Fruit fly (Drosophila melanogaster) whole organism, embryonic: ENCODE results near the gene Set2.

Source experiments
- CG12659 ChIP-seq: fragments of 200-800 bp; sonication (Bioruptor generic); optimal IDR thresholded peaks from 3 replicates; lab custom pipeline; 2017; ENCODE audit warnings: mild to moderate bottlenecking, missing biosample characterization, missing genetic modification reagents, missing genetic modification characterization
- CG14441 ChIP-seq: fragments of 200-800 bp; sonication (Bioruptor generic); IDR thresholded peaks from 2 replicates; pipeline ENCODE4 v1.3.6; 2022; ENCODE audit warnings: missing biosample characterization, missing genetic modification characterization
- CG14667 ChIP-seq: fragments of 200-800 bp; sonication (Bioruptor generic); IDR thresholded peaks from 2 replicates; pipeline ENCODE4 v1.3.6; 2022; ENCODE audit warnings: missing biosample characterization, missing genetic modification characterization
- CG15011 ChIP-seq: fragments of 200-800 bp; sonication (Bioruptor generic); optimal IDR thresholded peaks from 3 replicates; lab custom pipeline; 2018; ENCODE audit warnings: missing biosample characterization, mild to moderate bottlenecking, missing genetic modification characterization
- CG1832 ChIP-seq: fragments of 200-800 bp; sonication (Bioruptor generic); optimal IDR thresholded peaks from 2 replicates; lab custom pipeline; 2017; ENCODE audit warnings: missing biosample characterization, mild to moderate bottlenecking, missing genetic modification characterization, inconsistent platforms
- CG30020 ChIP-seq: fragments of 200-800 bp; optimal IDR thresholded peaks from 2 replicates; lab custom pipeline; 2019; ENCODE audit warnings: missing biosample characterization, mild to moderate bottlenecking, missing genetic modification characterization, moderate library complexity
- CG30431 ChIP-seq: fragments of 200-800 bp; sonication (Bioruptor generic); optimal IDR thresholded peaks from 2 replicates; lab custom pipeline; 2017; ENCODE audit warnings: missing biosample characterization, missing genetic modification characterization
- CG31441 ChIP-seq: fragments of 200-800 bp; sonication (Bioruptor generic); IDR thresholded peaks from 2 replicates; pipeline ENCODE4 v1.3.6; 2022; ENCODE audit warnings: missing biosample characterization, missing genetic modification characterization
- CG34224 ChIP-seq: fragments of 200-800 bp; sonication (Bioruptor generic); IDR thresholded peaks from 3 replicates; pipeline ENCODE4 v1.3.6; 2022; ENCODE audit warnings: missing biosample characterization, missing genetic modification characterization; ENCODE audit not compliant: partially characterized antibody
- CG4360 ChIP-seq: fragments of 200-800 bp; sonication (Bioruptor generic); IDR thresholded peaks from 2 replicates; pipeline ENCODE4 v1.3.6; 2022; ENCODE audit warnings: missing biosample characterization, missing genetic modification characterization
- CG43689 ChIP-seq: fragments of 200-800 bp; sonication (Bioruptor generic); IDR thresholded peaks from 2 replicates; pipeline ENCODE4 v1.3.6; 2022; ENCODE audit warnings: missing biosample characterization, missing genetic modification characterization
- CG4424 ChIP-seq: fragments of 200-800 bp; sonication (Bioruptor generic); optimal IDR thresholded peaks from 3 replicates; lab custom pipeline; 2016; ENCODE audit warnings: missing biosample characterization, missing genetic modification characterization
- CG6683 ChIP-seq: fragments of 200-800 bp; sonication (Bioruptor generic); optimal IDR thresholded peaks from 2 replicates; lab custom pipeline; 2017; ENCODE audit warnings: missing biosample characterization, mild to moderate bottlenecking, missing genetic modification characterization, missing genetic modification reagents
- CG6689 ChIP-seq: fragments of 200-800 bp; sonication (Bioruptor generic); IDR thresholded peaks from 2 replicates; pipeline ENCODE4 v1.3.6; 2022; ENCODE audit warnings: missing biosample characterization, missing genetic modification characterization
- CG8281 ChIP-seq: fragments of 200-800 bp; sonication (Bioruptor generic); optimal IDR thresholded peaks from 2 replicates; lab custom pipeline; 2018; ENCODE audit warnings: missing biosample characterization, mild to moderate bottlenecking, missing genetic modification characterization, moderate library complexity
- CG8478 ChIP-seq: fragments of >200 bp; optimal IDR thresholded peaks from 2 replicates; lab custom pipeline; 2018
- CG9876 ChIP-seq: fragments of 200-800 bp; sonication (Bioruptor generic); optimal IDR thresholded peaks from 2 replicates; lab custom pipeline; 2016; ENCODE audit warnings: missing biosample characterization, missing genetic modification characterization
- HLHmδ ChIP-seq: fragments of 200-800 bp; sonication (Bioruptor generic); optimal IDR thresholded peaks from 2 replicates; lab custom pipeline; 2018; ENCODE audit warnings: missing biosample characterization, mild to moderate bottlenecking, missing genetic modification characterization, moderate library complexity
- Kr ChIP-seq: fragments of 200-800 bp; sonication (Bioruptor generic); optimal IDR thresholded peaks from 2 replicates; lab custom pipeline; 2017; ENCODE audit warnings: missing biosample characterization, mild to moderate bottlenecking, missing genetic modification characterization
- MESR4 ChIP-seq: fragments of 200-800 bp; sonication (Bioruptor generic); optimal IDR thresholded peaks from 2 replicates; lab custom pipeline; 2018; ENCODE audit warnings: missing biosample characterization, mild to moderate bottlenecking, missing genetic modification characterization, moderate library complexity
- Med ChIP-seq: fragments of 200-800 bp; sonication (Bioruptor generic); peaks from one replicate; lab custom pipeline; 2016; ENCODE audit warnings: missing biosample characterization, missing genetic modification characterization, mild to moderate bottlenecking, inconsistent platforms, moderate library complexity
- Mes4 ChIP-seq: fragments of 200-800 bp; sonication (Bioruptor generic); optimal IDR thresholded peaks from 2 replicates; lab custom pipeline; 2016; ENCODE audit warnings: missing biosample characterization, missing genetic modification characterization
- Myb ChIP-seq: fragments of 200-800 bp; sonication (Bioruptor generic); optimal IDR thresholded peaks from 2 replicates; lab custom pipeline; 2016; ENCODE audit warnings: missing biosample characterization, missing genetic modification characterization
- Nf-YA ChIP-seq: fragments of 200-800 bp; sonication (Bioruptor generic); IDR thresholded peaks from 2 replicates; pipeline ENCODE4 v1.3.6; 2022; ENCODE audit warnings: missing biosample characterization, missing genetic modification characterization
- Opbp ChIP-seq: fragments of 200-800 bp; sonication (Bioruptor generic); IDR thresholded peaks from 3 replicates; pipeline ENCODE4 v1.3.6; 2022; ENCODE audit warnings: missing biosample characterization, missing genetic modification characterization; ENCODE audit not compliant: partially characterized antibody
- Pdp1 ChIP-seq, 2 experiments: fragments of 200-800 bp; sonication (Bioruptor generic); optimal IDR thresholded peaks; 3 replicates each; lab custom pipeline; 2016; ENCODE audit warnings: missing biosample characterization in 2 of 2, missing genetic modification characterization in 2 of 2, mild to moderate bottlenecking in 1 of 2, moderate library complexity in 1 of 2
- Poxn ChIP-seq: fragments of 200-800 bp; sonication (Bioruptor generic); IDR thresholded peaks from 2 replicates; pipeline ENCODE4 v1.3.6; 2022; ENCODE audit warnings: missing biosample characterization, missing genetic modification characterization
- Ptx1 ChIP-seq: fragments of 200-800 bp; sonication (Bioruptor generic); IDR thresholded peaks from 2 replicates; pipeline ENCODE4 v1.3.6; 2022; ENCODE audit warnings: missing biosample characterization, missing genetic modification characterization
- bcd ChIP-seq: fragments of 200-800 bp; sonication (Bioruptor generic); optimal IDR thresholded peaks from 2 replicates; lab custom pipeline; 2017; ENCODE audit warnings: missing biosample characterization, mild to moderate bottlenecking, missing genetic modification characterization
- cg ChIP-seq: fragments of 200-800 bp; sonication (Bioruptor generic); optimal IDR thresholded peaks from 3 replicates; lab custom pipeline; 2019; ENCODE audit warnings: missing biosample characterization, mild to moderate bottlenecking, missing genetic modification characterization, moderate library complexity
- corto ChIP-seq: fragments of 200-800 bp; sonication (Bioruptor generic); optimal IDR thresholded peaks from 2 replicates; lab custom pipeline; 2016; ENCODE audit warnings: missing biosample characterization, mild to moderate bottlenecking, missing genetic modification characterization, moderate library complexity
- eyg ChIP-seq: fragments of 200-800 bp; sonication (Bioruptor generic); optimal IDR thresholded peaks from 3 replicates; lab custom pipeline; 2016; ENCODE audit warnings: missing biosample characterization, missing genetic modification characterization
- fd96Cb ChIP-seq: fragments of 200-800 bp; sonication (Bioruptor generic); optimal IDR thresholded peaks from 2 replicates; lab custom pipeline; 2018; ENCODE audit warnings: missing biosample characterization, mild to moderate bottlenecking, missing genetic modification characterization, moderate library complexity
- gce ChIP-seq: fragments of 200-800 bp; sonication (Bioruptor generic); IDR thresholded peaks from 3 replicates; pipeline ENCODE4 v1.3.6; 2022; ENCODE audit warnings: missing biosample characterization, missing genetic modification characterization
- grau ChIP-seq: fragments of 200-800 bp; optimal IDR thresholded peaks from 3 replicates; lab custom pipeline; 2019; ENCODE audit warnings: missing biosample characterization, mild to moderate bottlenecking, missing genetic modification characterization, moderate library complexity
- kay ChIP-seq: fragments of 200-800 bp; sonication (Bioruptor generic); optimal IDR thresholded peaks from 2 replicates; lab custom pipeline; 2016; ENCODE audit warnings: missing biosample characterization, missing genetic modification characterization
- lov ChIP-seq, 2 experiments: fragments of 200-800 bp in 1 of 2; fragments of >200 bp in 1 of 2; sonication (Bioruptor generic) in 1 of 2; IDR thresholded peaks in 1 of 2; optimal IDR thresholded peaks in 1 of 2; 2 replicates in 1 of 2; 3 replicates in 1 of 2; pipeline versions ENCODE4 v1.3.6 to Lab custom; 2017 to 2022; ENCODE audit warnings: missing biosample characterization in 1 of 2, missing genetic modification characterization in 1 of 2
- mirr ChIP-seq: fragments of 200-800 bp; sonication (Bioruptor generic); optimal IDR thresholded peaks from 3 replicates; lab custom pipeline; 2018; ENCODE audit warnings: missing biosample characterization, mild to moderate bottlenecking, missing genetic modification characterization
- p53 ChIP-seq: fragments of 200-800 bp; sonication (Bioruptor generic); optimal IDR thresholded peaks from 2 replicates; lab custom pipeline; 2016; ENCODE audit warnings: missing biosample characterization, missing genetic modification characterization
- zf30C ChIP-seq: fragments of 200-800 bp; sonication (Bioruptor generic); optimal IDR thresholded peaks from 3 replicates; lab custom pipeline; 2018; ENCODE audit warnings: missing biosample characterization, mild to moderate bottlenecking, missing genetic modification characterization

The Set2 gene

dm6 chrX:13384583-13385342, 28.3 kb upstream of the Set2 start, which contains the start of the genes Rbp1-like and Tim9a (continued):
- TF ChIP-seq cg (GFP tag; lab: Kevin White, UChicago) (no peak), Mes4 (GFP tag; lab: Kevin White, UChicago) (no peak), HLHmδ (GFP tag; lab: Kevin White, UChicago) (no peak), Opbp (peak; percentile 59; the same call in 2 of the 3 replicates)

dm6 chrX:13386776-13387175, 26.3 kb upstream of the Set2 start:
- no peak for TF ChIP-seq CG9876 (GFP tag; lab: Kevin White, UChicago)
- TF ChIP-seq CG43689 (GFP tag; lab: Robert Waterston, UW), result no peak
- no peak for TF ChIP-seq corto (GFP tag; lab: Kevin White, UChicago)
- TF ChIP-seq Poxn (GFP tag; lab: Robert Waterston, UW), result no peak
- peak in 1 of 2 experiments; percentile 79 for TF ChIP-seq Pdp1 (GFP tag; optimal IDR thresholded peaks at IDR 0.05; lab: Kevin White, UChicago)
- peak; percentile 75 for TF ChIP-seq CG1832 (GFP tag; lab: Kevin White, UChicago)
- no peak for TF ChIP-seq bcd (GFP tag; lab: Kevin White, UChicago)
- no peak for TF ChIP-seq zf30C (GFP tag; lab: Kevin White, UChicago)
- no peak for TF ChIP-seq Myb (GFP tag; lab: Kevin White, UChicago)
- TF ChIP-seq kay, result no peak
- no peak for TF ChIP-seq mirr
- TF ChIP-seq CG30431 (GFP tag; lab: Kevin White, UChicago), result no peak
- no peak for TF ChIP-seq Ptx1 (GFP tag; lab: Robert Waterston, UW)
- peak; percentile 49 for TF ChIP-seq CG8478
- no peak for TF ChIP-seq CG6689 (GFP tag; lab: Robert Waterston, UW)
- no peak for TF ChIP-seq gce (GFP tag; lab: Robert Waterston, UW)
- no peak for TF ChIP-seq CG14441
- TF ChIP-seq MESR4 (GFP tag; lab: Kevin White, UChicago), result peak; percentile 45
- TF ChIP-seq CG4424 (GFP tag; lab: Kevin White, UChicago), result no peak
- no peak for TF ChIP-seq Opbp
- TF ChIP-seq fd96Cb (tag; lab: Kevin White, UChicago), result no peak
- TF ChIP-seq CG14667, result no peak
- peak; percentile 16 for TF ChIP-seq CG4360
- TF ChIP-seq cg (GFP tag; lab: Kevin White, UChicago), result peak; percentile 58
- peak; percentile 51 for TF ChIP-seq Med (GFP tag; lab: Kevin White, UChicago)
- TF ChIP-seq CG15011 (GFP tag; lab: Kevin White, UChicago), result no peak
- TF ChIP-seq CG31441 (GFP tag; lab: Robert Waterston, UW), result no peak
- TF ChIP-seq p53, result no peak
- no peak for TF ChIP-seq CG12659 (GFP tag; lab: Kevin White, UChicago)
- TF ChIP-seq grau (tag; lab: Kevin White, UChicago), result no peak
- TF ChIP-seq CG30020 (tag; lab: Kevin White, UChicago), result no peak
- no peak for TF ChIP-seq Kr (GFP tag; lab: Kevin White, UChicago)
- no peak for TF ChIP-seq eyg (GFP tag; lab: Kevin White, UChicago)
- TF ChIP-seq CG8281, result no peak
- no peak for TF ChIP-seq CG34224 (GFP tag; lab: Robert Waterston, UW)
- TF ChIP-seq Nf-YA (GFP tag; lab: Robert Waterston, UW), result no peak
- TF ChIP-seq CG6683, result no peak
- no peak for TF ChIP-seq lov (optimal IDR thresholded peaks at IDR 0.05; lab: Kevin White, UChicago)
- TF ChIP-seq lov (GFP tag; IDR thresholded peaks at IDR 0.05; lab: Robert Waterston, UW), result no peak
- TF ChIP-seq, all 482 proteins: peak for 7
